Worm (Caenorhabditis elegans): ENCODE results near the gene srh-46.

ce11 chrV:11265482-11265881 lies 37.2 kb downstream of the srh-46 start, which contains the start of gene cln-3.1:
- TF ChIP-seq elt-3 (tag; optimal IDR thresholded peaks at IDR 0.05) = no peak
- TF ChIP-seq mdl-1 (tag; optimal IDR thresholded peaks at IDR 0.05) = no peak
- TF ChIP-seq sem-4 (tag; optimal IDR thresholded peaks at IDR 0.05) = no peak
- no peak for TF ChIP-seq mab-5 (tag; optimal IDR thresholded peaks at IDR 0.05)

Data from whole organism, L2 larva.